Worm (Caenorhabditis elegans) whole organism, L4 larva: ENCODE measurements around the gene Y59E9AL.36.
"Not testable (repeated sequence)": the region's sequence is repeated elsewhere in the genome, so short reads cannot be mapped to it uniquely, and the experiment has no call there.

Experiments used
- F10B5.3 ChIP-seq: sonication (generic microtip); optimal IDR thresholded peaks from 2 replicates; lab custom pipeline; 2016; ENCODE audit warnings: mild to moderate bottlenecking, missing genetic modification characterization, missing compliant biosample characterization
- F26F4.8 ChIP-seq: fragments of 200-800 bp; sonication (Bioruptor generic); conservative IDR thresholded peaks from 2 replicates; pipeline ENCODE4 v1.3.6; 2022; ENCODE audit warnings: missing genetic modification characterization, missing compliant biosample characterization
- F44E2.7 ChIP-seq: fragments of 200-800 bp; sonication (Bioruptor generic); IDR thresholded peaks from 2 replicates; pipeline ENCODE4 v2.1.2; 2022; ENCODE audit warnings: missing genetic modification characterization, missing compliant biosample characterization
- Y48G9A.11 ChIP-seq: fragments of 200-800 bp; sonication (Bioruptor generic); IDR thresholded peaks from 2 replicates; pipeline ENCODE4 v1.3.6; 2022; ENCODE audit warnings: missing genetic modification reagents, missing genetic modification characterization, missing compliant biosample characterization
- arid-1 ChIP-seq: fragments of 200-800 bp; sonication (Bioruptor generic); conservative IDR thresholded peaks from 2 replicates; pipeline ENCODE4 v1.3.6; 2022; ENCODE audit warnings: missing genetic modification reagents, missing genetic modification characterization, missing compliant biosample characterization
- ceh-20 ChIP-seq: fragments of 200-800 bp; sonication (Bioruptor generic); IDR thresholded peaks from 2 replicates; pipeline ENCODE4 v1.3.6; 2022; ENCODE audit warnings: missing genetic modification reagents, missing genetic modification characterization, missing compliant biosample characterization
- ceh-32 ChIP-seq: sonication (generic microtip); optimal IDR thresholded peaks from 2 replicates; lab custom pipeline; 2016; ENCODE audit warnings: mild to moderate bottlenecking, missing genetic modification characterization, missing compliant biosample characterization; ENCODE audit not compliant: poor library complexity
- ceh-62 ChIP-seq: sonication (generic microtip); optimal IDR thresholded peaks from 2 replicates; lab custom pipeline; 2017; ENCODE audit warnings: missing biosample characterization, missing genetic modification characterization
- cey-2 ChIP-seq: sonication (generic microtip); optimal IDR thresholded peaks from 3 replicates; lab custom pipeline; 2017; ENCODE audit warnings: missing genetic modification characterization, mild to moderate bottlenecking, missing compliant biosample characterization, antibody characterized with exemption, borderline replicate concordance; ENCODE audit not compliant: insufficient read depth
- daf-12 ChIP-seq: fragments of 150-350 bp; optimal IDR thresholded peaks from 2 replicates; lab custom pipeline; 2014; ENCODE audit warnings: missing biosample characterization, missing genetic modification reagents, missing genetic modification characterization
- daf-19 ChIP-seq: fragments of 200-800 bp; sonication (Bioruptor generic); conservative IDR thresholded peaks from 2 replicates; pipeline ENCODE4 v1.3.6; 2022; ENCODE audit warnings: missing genetic modification characterization, missing compliant biosample characterization
- dmd-8 ChIP-seq: fragments of 200-800 bp; sonication (Bioruptor generic); IDR thresholded peaks from 2 replicates; pipeline ENCODE4 v1.3.6; 2022; ENCODE audit warnings: missing genetic modification characterization, missing compliant biosample characterization
- duxl-1 ChIP-seq: sonication (generic microtip); optimal IDR thresholded peaks from 2 replicates; lab custom pipeline; 2016; ENCODE audit warnings: mild to moderate bottlenecking, missing genetic modification characterization, moderate library complexity, missing compliant biosample characterization; ENCODE audit not compliant: poor library complexity
- fos-1 ChIP-seq: fragments of 150-350 bp; optimal IDR thresholded peaks from 2 replicates; lab custom pipeline; 2014; ENCODE audit warnings: missing biosample characterization, missing genetic modification characterization
- lim-7 ChIP-seq: fragments of 200-800 bp; sonication (Bioruptor generic); IDR thresholded peaks from 2 replicates; pipeline ENCODE4 v1.3.6; 2022; ENCODE audit warnings: missing genetic modification characterization, missing compliant biosample characterization
- lin-1 ChIP-seq: fragments of 200-800 bp; sonication (Bioruptor generic); IDR thresholded peaks from 2 replicates; pipeline ENCODE4 v1.3.6; 2022; ENCODE audit warnings: missing genetic modification reagents, missing genetic modification characterization, missing compliant biosample characterization
- lsy-2 ChIP-seq, 2 experiments: fragments of 150-350 bp in 1 of 2; sonication (generic microtip) in 1 of 2; optimal IDR thresholded peaks; 2 replicates each; lab custom pipeline; 2014 to 2017; ENCODE audit warnings: missing biosample characterization in 2 of 2, missing genetic modification characterization in 2 of 2
- madf-5 ChIP-seq, 2 experiments: fragments of 200-800 bp; sonication (Bioruptor generic); IDR thresholded peaks; 2 replicates each; pipeline ENCODE4 v1.3.6; 2022; ENCODE audit warnings: missing compliant biosample characterization in 2 of 2, missing genetic modification characterization in 2 of 2
- mes-2 ChIP-seq: sonication (generic microtip); optimal IDR thresholded peaks from 2 replicates; lab custom pipeline; 2016; ENCODE audit warnings: missing genotype, mild to moderate bottlenecking, missing genetic modification characterization, missing compliant biosample characterization; ENCODE audit not compliant: poor library complexity, severe bottlenecking
- nhr-111 ChIP-seq: fragments of 200-800 bp; sonication (Bioruptor generic); optimal IDR thresholded peaks from 2 replicates; lab custom pipeline; 2018; ENCODE audit warnings: mild to moderate bottlenecking, missing genetic modification characterization, missing compliant biosample characterization
- nhr-237 ChIP-seq: sonication (generic microtip); optimal IDR thresholded peaks from 2 replicates; lab custom pipeline; 2017; ENCODE audit warnings: missing biosample characterization, missing genetic modification characterization
- nhr-77 ChIP-seq: fragments of 150-350 bp; optimal IDR thresholded peaks from 2 replicates; lab custom pipeline; 2014; ENCODE audit warnings: missing biosample characterization, missing genetic modification characterization
- pha-4 ChIP-seq, 2 experiments: fragments of 150-350 bp in 1 of 2; fragments of 200-800 bp in 1 of 2; sonication (Bioruptor generic) in 1 of 2; IDR thresholded peaks in 1 of 2; optimal IDR thresholded peaks in 1 of 2; 2 replicates each; pipeline versions ENCODE4 v1.3.6 to Lab custom; 2014 to 2022; ENCODE audit warnings: missing genetic modification characterization in 2 of 2, missing genetic modification reagents in 2 of 2, missing biosample characterization in 1 of 2, missing compliant biosample characterization in 1 of 2
- set-16 ChIP-seq: fragments of 200-800 bp; sonication (Bioruptor generic); IDR thresholded peaks from 2 replicates; pipeline ENCODE4 v1.3.6; 2022; ENCODE audit warnings: missing genetic modification reagents, missing genetic modification characterization, missing compliant biosample characterization
- skn-1 ChIP-seq: fragments of 150-350 bp; optimal IDR thresholded peaks from 2 replicates; lab custom pipeline; 2014; ENCODE audit warnings: missing biosample characterization, missing genetic modification characterization
- snpc-4 ChIP-seq: fragments of 150-350 bp; optimal IDR thresholded peaks from 2 replicates; lab custom pipeline; 2014; ENCODE audit warnings: missing biosample characterization, missing genetic modification characterization
- tra-1 ChIP-seq: fragments of 200-800 bp; sonication (Bioruptor generic); IDR thresholded peaks from 2 replicates; pipeline ENCODE4 v1.3.6; 2022; ENCODE audit warnings: missing genetic modification reagents, missing genetic modification characterization, missing compliant biosample characterization
- unc-39 ChIP-seq: sonication (generic microtip); optimal IDR thresholded peaks from 2 replicates; lab custom pipeline; 2017; ENCODE audit warnings: missing biosample characterization, missing genetic modification characterization
- zip-11 ChIP-seq: fragments of 200-800 bp; sonication (Bioruptor generic); IDR thresholded peaks from 2 replicates; pipeline ENCODE4 v1.3.6; 2022; ENCODE audit warnings: missing genetic modification characterization, missing compliant biosample characterization
- ztf-11 ChIP-seq: fragments of 150-350 bp; optimal IDR thresholded peaks from 2 replicates; lab custom pipeline; 2014; ENCODE audit warnings: missing biosample characterization, missing genetic modification characterization

Y59E9AL.36 gene

ce11 chrIV:5254678-5255077, 45.4 kb upstream of the Y59E9AL.36 start, which contains the start of gene F36H12.10:
TSS of gene F36H12.10 (minus strand) at chrIV:5254778.
- not testable (repeated sequence) for TF ChIP-seq madf-5 (GFP tag; IDR thresholded peaks at IDR 0.05; lab: Robert Waterston, UW); daf-12 (tag; lab: Kevin White, UChicago); nhr-77

- TF ChIP-seq daf-19 (GFP tag; lab: Robert Waterston, UW) (no peak), unc-39 (tag; lab: Kevin White, UChicago) (no peak), F26F4.8 (GFP tag; lab: Robert Waterston, UW) (no peak)
Observed at ce11 chrIV:5230530-5230929, 21.2 kb upstream of the Y59E9AL.36 start, which contains the start of gene thn-5. TSS of gene thn-5 (plus strand) at chrIV:5230830.

- TF ChIP-seq Y48G9A.11 (GFP tag; lab: Robert Waterston, UW): no peak
- no peak for TF ChIP-seq F10B5.3 (tag; lab: Kevin White, UChicago)
- TF ChIP-seq tra-1 (GFP tag; lab: Robert Waterston, UW): no peak
- no peak for TF ChIP-seq zip-11 (GFP tag; lab: Robert Waterston, UW)
- TF ChIP-seq lim-7 (GFP tag; lab: Robert Waterston, UW): no peak
- TF ChIP-seq pha-4 (GFP tag; IDR thresholded peaks at IDR 0.05; lab: Robert Waterston, UW): no peak
- no peak for TF ChIP-seq pha-4 (tag; optimal IDR thresholded peaks at IDR 0.05; lab: Kevin White, UChicago)
- no peak for TF ChIP-seq duxl-1 (tag; lab: Kevin White, UChicago)
- no peak for TF ChIP-seq dmd-8
- TF ChIP-seq fos-1 (tag; lab: Kevin White, UChicago): no peak
- no peak for TF ChIP-seq lsy-2 (tag; optimal IDR thresholded peaks at IDR 0.05; lab: Kevin White, UChicago)
- TF ChIP-seq F44E2.7: no peak
- TF ChIP-seq ceh-20 (GFP tag; lab: Robert Waterston, UW): no peak
- TF ChIP-seq mes-2 (tag; lab: Kevin White, UChicago): no peak
- no peak for TF ChIP-seq ceh-62 (tag; lab: Kevin White, UChicago)
- TF ChIP-seq, all 104 proteins: peak for 0
Observed at ce11 chrIV:5228619-5229018, 19.3 kb upstream of the Y59E9AL.36 start, which contains the start of gene thn-6. TSS of gene thn-6 (plus strand) at chrIV:5228919.

ce11 chrIV:5226552-5226951, 17.3 kb upstream of the Y59E9AL.36 start, which contains the start of gene nsph-4.1:
TSS of gene nsph-4.1 (plus strand) at chrIV:5226852.
- TF ChIP-seq cey-2 (tag; lab: Kevin White, UChicago); nhr-237 (tag; lab: Kevin White, UChicago); ceh-32: not testable (repeated sequence)
- TF ChIP-seq, all 104 proteins: peak for 0; not testable (repeated sequence) for 104

ce11 chrIV:5225277-5225822, 16.1 kb upstream of the Y59E9AL.36 start, which contains the start of gene cylc-1:
TSS of gene cylc-1 (minus strand) at chrIV:5225772.
- 0 out of 2 replicates have a peak, but pooled peaks have one; percentile 12 for TF ChIP-seq arid-1 (GFP tag; lab: Robert Waterston, UW)
- TF ChIP-seq set-16: peak; percentile 82
- peak; percentile 29; the same call in 1 of the 2 replicates for TF ChIP-seq pha-4 (GFP tag; IDR thresholded peaks at IDR 0.05; lab: Robert Waterston, UW)
- TF ChIP-seq pha-4 (tag; optimal IDR thresholded peaks at IDR 0.05; lab: Kevin White, UChicago): not testable (repeated sequence)
- 0 out of 2 replicates have a peak, but pooled peaks have one; percentile 13 for TF ChIP-seq F26F4.8 (GFP tag; lab: Robert Waterston, UW)

ce11 chrIV:5224238-5224637, 15.0 kb upstream of the Y59E9AL.36 start, which contains the start of gene Y59E9AL.8:
TSS of gene Y59E9AL.8 (minus strand) at chrIV:5224338.
- TF ChIP-seq F10B5.3 (tag; lab: Kevin White, UChicago) (no peak), ztf-11 (tag; lab: Kevin White, UChicago) (no peak), daf-19 (GFP tag; lab: Robert Waterston, UW) (no peak), lin-1 (GFP tag; lab: Robert Waterston, UW) (no peak), skn-1 (no peak), nhr-111 (GFP tag; lab: Kevin White, UChicago) (no peak), snpc-4 (tag; lab: Kevin White, UChicago) (no peak)
